Fruit fly (Drosophila melanogaster) whole organism, larva: ENCODE measurements around the gene ninaC.

ENCODE experiments used
- noc ChIP-seq: fragments of 200-800 bp; sonication (Bioruptor generic); optimal IDR thresholded peaks from 3 replicates; lab custom pipeline; 2019; ENCODE audit warnings: missing biosample characterization, mild to moderate bottlenecking, missing genetic modification characterization, moderate library complexity

The ninaC gene

DNA sequence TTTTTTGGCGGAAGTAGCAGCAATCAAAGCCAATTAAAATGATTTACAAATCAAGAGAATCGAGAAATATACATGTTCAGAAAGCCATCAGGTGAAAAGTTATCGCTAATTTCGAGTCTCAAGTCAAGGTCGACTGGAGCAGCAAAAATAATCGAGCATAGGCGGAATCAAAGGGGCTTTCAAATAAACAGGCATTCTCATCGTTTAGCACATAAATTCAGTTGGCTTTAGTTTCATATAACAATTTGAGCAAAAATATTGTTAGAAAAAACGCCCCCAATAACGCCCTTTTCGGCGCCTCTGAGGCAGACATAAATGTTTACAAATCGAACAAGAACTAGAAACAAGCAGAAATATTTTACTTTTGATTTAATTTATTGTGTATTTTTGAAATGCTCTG lies 20.2 kb downstream of the ninaC start:
- TF ChIP-seq noc (tag; lab: Kevin White, UChicago) = no peak

DNA sequence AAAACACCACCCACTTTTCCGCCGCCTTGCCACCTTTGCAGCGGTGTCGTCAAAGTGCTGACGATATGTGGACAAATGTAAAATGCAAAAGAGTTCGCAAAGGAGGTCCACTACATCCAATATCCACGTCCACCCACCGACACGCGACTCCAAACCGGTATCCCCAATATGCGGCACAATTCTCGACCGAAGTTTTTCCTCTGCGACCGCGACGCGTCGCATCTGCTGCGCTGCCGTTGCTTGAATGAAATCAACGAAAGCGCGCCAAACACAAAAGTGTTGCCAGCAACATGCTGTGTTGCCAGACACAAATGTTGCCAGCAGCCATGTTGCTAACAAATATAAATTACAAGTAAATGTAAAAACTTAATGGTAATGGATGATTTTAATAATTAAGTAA lies 21.0 kb downstream of the ninaC start, which contains the start of gene CG5160:
CG5160 (minus strand) TSS at position 223 of the 400 bp plus-strand sequence.
- TF ChIP-seq noc (tag; lab: Kevin White, UChicago) = no peak

DNA sequence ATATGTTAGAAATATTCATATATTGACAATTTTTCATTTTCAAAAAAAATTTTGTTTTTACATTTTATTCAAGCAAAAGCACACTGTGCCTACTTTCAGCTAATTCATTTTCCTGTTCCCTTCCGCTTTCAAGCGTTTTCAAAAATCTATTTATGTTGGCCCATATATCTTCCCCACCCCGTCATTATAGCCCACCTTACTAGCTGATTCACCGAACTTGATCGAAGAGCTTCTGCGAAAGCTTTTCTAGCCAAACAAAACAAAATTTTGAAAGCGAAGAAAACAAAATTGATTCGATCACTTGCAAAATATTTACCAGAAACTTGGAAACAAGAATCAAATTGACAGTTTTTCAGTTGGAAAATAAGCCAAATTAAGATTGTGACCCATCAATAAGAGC lies 23.5 kb downstream of the ninaC start, which contains the start of gene CG5171:
CG5171 (plus strand) TSS at position 311 of the 400 bp plus-strand sequence.
- no peak for TF ChIP-seq noc (tag; lab: Kevin White, UChicago)

DNA sequence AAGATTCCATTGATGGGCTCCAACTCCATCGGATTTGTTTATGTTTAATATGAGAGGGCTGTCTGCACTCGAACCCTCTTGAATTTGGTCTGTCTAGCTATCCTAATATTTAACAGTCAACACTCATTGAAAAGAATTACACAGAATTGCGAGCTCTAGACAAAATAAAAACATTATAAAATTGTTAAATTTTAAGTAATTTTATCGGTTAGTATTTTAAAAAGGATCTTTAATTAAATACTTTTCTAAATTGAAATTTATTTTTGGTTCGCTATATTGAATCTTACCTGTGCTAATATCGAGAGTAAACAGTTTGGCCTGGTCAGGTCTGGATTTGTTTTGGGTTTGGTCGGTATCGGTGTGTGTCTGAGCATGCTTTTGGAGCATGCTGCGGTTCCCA lies 24.1 kb downstream of the ninaC start:
- peak; percentile 88 for TF ChIP-seq noc (tag; lab: Kevin White, UChicago)

DNA sequence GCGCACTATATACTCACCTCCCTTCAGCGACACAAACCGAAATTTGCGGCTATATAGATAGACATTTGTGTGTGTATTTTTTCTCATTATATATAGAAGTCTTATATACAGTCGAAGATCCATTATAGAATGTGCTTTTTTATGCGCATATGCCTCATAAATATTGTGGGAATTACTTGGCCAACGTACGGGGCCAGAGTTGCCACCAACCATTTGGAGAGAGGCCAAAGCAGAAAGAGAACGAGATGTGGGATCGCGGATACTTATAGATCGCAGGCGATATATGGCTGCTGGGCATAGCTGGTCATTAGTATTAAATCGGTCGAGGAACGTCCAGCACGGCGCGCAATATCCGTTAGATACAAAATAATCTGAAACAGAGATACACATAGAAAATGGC lies 27.4 kb downstream of the ninaC start, which contains the start of gene CG5177:
CG5177 (plus strand) TSS at position 305 of the 400 bp plus-strand sequence.
- no peak for TF ChIP-seq noc (tag; lab: Kevin White, UChicago)

DNA sequence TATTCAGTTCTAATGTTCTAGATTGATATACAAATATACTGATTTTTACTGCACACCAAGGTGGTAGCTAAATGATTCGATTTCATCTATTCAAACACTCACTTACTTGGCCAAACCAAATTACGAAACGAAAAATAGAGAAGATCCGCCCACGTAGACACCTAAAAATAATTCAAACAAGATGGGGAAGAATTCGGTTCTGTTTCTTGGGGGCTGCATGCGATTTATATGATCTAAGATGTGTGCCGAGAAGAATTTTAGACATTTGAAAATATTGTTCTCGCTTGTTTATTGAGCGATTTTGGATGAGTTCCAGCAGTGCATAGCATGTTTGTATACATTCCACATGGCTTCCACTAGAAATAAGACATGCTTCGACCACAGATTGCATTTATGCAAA lies 30.1 kb downstream of the ninaC start:
- no peak for TF ChIP-seq noc (tag; lab: Kevin White, UChicago)

DNA sequence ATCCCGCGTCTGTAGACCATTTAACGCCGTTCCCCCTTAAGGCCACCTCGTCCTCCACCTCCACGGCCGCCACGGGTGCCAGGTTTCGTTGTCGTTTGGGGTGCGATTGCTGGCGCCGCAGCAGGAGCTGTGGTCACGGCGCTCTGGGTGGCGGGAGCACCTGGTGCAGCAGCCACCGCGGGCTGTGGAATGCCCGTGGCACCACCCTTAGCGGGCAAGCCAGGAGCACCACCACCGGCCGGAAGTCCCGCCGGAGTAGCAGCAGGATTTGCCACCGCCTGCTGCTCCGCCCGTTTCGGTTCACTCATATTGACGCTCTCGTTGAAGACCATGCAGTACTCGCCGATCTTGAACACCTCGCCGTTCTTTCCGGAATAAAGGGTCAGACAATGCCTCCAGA lies 31.5 kb downstream of the ninaC start:
- TF ChIP-seq noc (tag; lab: Kevin White, UChicago) = no peak

DNA sequence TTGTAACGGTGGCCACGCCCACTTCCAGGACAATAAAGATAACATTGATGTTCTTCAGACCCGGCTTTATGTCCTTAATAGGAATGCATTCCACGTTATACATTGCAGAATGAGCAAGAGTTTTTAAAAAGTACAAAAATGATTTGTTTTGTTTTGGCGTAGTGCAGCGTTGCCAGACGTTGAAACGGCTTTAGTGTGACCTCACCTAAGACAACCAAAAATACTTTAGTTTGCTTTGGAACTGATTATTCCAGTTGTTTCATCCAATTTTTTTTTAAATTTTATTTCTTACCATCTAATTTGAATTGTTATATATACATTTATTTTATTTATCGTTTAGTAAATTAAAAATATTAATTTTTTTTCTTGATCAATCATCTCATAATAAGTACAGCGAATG lies 32.1 kb downstream of the ninaC start, which contains the start of gene CG5181:
CG5181 (minus strand) TSS at position 208 of the 400 bp plus-strand sequence.
- no peak for TF ChIP-seq noc (tag; lab: Kevin White, UChicago)

DNA sequence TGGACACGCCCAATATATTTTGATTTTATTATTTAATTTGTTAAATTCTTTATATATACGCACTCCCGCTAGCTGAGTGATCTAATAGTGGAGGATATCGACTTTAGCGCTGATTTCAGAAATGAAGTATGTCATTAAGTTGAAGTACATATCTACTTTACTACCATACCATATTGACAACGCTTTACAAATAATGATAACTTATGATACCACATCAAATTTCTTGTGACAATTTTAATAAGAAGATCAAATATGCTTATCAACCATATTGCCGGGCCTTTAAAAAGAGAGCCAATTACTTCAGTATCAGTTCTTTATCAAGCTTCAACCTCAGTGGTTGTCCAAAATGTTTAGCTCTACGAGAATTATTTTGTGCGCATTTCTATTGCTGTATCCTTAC lies 33.1 kb downstream of the ninaC start, which contains the start of gene CG15818:
CG15818 (plus strand) TSS at position 301 of the 400 bp plus-strand sequence.
- no peak for TF ChIP-seq noc (tag; lab: Kevin White, UChicago)

DNA sequence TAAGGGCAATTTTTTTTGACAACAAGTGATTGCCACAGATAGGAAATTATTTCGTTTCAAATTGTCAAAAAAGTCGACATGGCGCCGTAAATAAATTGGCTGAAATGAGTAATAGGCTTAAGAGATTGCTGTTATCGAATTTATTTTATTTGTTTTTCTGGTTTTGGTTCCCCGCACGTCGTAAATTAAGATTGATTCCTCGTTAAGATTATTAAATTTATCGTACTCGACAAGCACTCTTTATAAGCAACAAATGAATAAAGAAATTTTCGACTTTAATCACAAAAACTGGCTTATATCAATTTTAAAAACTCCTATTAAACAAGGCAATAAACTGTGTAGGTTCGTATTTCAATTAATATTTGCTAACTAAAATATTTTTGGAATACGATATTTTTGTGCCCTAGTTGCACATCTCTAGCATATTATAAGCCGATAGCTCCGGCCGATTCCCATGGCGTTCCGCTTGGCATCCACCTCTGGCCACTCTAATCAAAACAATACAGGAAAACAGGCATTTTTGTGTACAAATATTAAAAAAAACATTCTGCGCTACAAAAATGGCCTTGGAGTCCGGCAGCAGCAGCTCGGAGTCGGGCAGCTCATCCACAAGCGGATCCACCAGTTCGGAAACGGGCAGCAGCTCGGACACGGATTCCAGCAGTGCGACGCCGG lies 34.6 kb downstream of the ninaC start, which contains the start of gene chm:
chm (plus strand) TSS at position 471 of the 675 bp plus-strand sequence.
- TF ChIP-seq noc (tag; lab: Kevin White, UChicago) = peak; percentile 63

DNA sequence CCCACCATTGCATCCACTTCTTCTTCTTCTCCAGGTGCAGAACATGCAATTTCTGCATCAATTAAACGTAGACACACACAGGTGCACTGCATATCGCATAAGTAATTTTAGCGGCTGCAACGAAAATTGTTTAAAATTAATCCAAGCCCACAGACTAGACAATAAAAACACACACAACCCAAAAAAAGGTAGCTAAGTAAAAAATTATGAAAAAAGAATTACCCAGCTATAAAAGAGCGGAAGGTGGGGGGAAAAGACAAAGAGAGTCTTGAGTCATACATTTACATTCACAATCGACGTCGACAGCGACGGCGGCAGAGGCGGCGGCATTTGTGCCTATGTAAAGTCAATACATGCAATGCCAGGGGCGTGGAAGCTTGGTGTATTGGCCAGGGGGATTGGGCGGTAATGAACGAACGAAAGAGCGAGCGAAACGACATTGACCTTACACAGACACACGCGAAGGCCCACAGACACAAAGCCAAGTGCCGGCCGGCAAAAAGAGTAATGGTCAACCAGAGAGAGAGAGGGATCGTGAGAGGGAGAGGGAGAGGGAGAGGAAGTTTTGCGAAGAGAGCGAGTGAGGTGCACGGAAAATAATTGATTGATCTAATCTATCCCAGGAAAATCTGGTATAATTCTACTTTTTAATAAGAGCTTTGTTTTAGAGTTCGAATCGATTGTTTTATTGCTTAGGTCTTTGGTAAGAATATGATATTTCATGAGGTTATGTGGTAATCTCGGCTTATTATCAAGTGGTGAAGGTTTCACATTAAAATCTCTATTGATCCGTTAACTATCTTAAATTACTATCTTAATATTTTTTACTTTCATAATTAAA lies 40.9 kb downstream of the ninaC start:
- TF ChIP-seq noc (tag; lab: Kevin White, UChicago) = no peak

DNA sequence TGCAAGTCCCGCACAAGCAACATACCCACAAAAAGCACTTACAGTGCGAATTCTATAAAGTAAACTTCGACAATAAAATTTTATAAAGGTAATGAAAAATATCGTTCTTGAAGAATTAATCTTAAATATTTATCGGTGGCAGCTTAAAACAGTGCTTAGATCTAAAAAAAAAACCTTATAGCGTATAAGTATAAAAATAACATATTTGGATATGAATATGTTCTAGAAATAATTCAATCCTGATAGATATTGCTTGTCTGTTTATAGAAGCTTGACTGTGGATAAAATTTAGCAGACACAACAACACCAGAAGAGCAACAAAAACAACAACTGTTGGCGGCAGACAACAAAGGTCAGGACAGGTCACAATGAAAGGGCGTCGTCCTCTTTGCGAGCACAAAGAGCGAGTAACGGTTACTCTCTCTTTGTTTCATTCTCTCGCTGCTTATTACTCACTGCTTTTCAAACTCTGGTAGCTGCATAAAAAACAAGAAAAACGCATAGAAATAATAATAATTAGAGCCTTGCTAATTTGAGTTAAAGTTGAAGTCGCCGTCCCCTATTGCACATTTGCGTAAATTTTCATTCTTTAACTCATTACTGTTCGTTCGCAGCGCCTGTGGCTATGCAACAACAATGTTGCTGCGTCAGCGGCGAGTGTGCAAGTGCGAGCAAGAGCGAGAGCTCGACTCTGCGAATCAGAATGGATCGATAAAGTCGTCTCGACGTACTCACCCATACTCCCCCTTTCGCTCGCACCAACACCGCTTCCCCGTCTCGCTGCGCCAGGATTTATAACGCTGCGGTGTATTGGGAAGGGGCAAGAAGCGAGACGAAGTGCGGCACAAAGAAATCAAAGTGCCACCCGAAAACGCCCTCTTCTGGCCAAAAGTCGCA lies 42.2 kb downstream of the ninaC start:
- TF ChIP-seq noc (tag; lab: Kevin White, UChicago) = peak; percentile 32

DNA sequence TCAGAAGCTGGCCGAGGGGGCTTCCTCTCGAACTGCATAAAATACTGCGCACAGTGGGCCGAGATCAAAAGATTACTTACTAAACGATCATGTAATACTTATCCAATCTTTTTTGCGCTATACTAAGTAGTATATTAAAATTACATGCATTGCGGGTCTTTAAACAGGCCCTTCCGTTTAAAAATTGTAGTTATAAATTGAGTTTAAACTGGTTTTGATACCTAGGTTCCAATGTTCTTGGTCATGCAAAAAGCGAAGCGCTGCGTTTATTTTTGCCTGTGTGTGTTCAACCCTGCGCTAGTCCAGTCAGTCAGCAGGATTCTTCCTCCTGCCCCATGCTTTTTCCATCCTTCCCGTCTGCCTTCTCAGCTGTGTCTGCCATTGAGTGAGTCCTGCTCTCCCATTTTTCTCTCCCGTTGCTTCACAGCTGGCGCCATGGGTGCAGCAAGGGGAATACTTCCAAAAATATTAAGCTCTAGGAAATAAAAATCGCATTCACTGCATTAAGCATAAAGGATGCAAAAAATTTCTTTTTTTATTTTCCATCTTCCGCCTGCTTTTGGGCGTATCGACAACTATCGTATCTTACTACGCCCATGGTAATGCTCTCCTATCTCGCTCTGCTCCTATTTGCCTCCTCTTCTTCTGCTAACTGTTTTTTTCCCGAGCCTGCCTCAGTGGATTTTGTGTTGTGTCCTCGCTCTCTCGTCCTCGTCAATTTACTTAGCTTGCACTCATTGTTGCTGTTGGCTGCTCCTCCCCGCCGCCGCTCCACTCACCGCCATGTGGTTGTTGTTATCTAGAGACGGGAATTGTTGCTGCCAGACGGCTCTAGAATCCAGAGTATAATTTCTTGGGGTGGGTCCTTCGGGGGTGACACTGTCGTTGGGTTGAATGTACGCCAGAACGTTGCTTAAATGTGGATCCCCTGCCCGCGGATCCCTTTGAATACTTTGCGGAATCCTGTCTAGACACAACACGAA lies 43.1 kb downstream of the ninaC start:
- TF ChIP-seq noc (tag; lab: Kevin White, UChicago) = peak; percentile 32
